Worm (Caenorhabditis elegans): ENCODE data around the gene cul-2.

- TF ChIP-seq nhr-237 (tag; optimal IDR thresholded peaks at IDR 0.05) (no peak), arid-1 (GFP tag; conservative IDR thresholded peaks at IDR 0.05) (no peak), hmg-1.1 (GFP tag; IDR thresholded peaks at IDR 0.05) (no peak)
These were observed 44.5 kb downstream of the cul-2 start, which contains the start of gene W06F12.2 for ce11 chrIII:13731589-13731988.
